Worm (Caenorhabditis elegans) whole organism, early embryonic: ENCODE results near the gene K07E8.7.

Source experiments
- aly-1 ChIP-seq: sonication (generic microtip); optimal IDR thresholded peaks from 2 replicates; lab custom pipeline; 2016; ENCODE audit warnings: missing genetic modification characterization, missing compliant biosample characterization
- ama-1 ChIP-seq: fragments of 150-350 bp; optimal IDR thresholded peaks from 2 replicates; lab custom pipeline; 2014
- ceh-36 ChIP-seq: sonication (generic microtip); optimal IDR thresholded peaks from 2 replicates; lab custom pipeline; 2016; ENCODE audit warnings: missing genetic modification characterization, inconsistent platforms, missing compliant biosample characterization
- ets-7 ChIP-seq: sonication (generic microtip); optimal IDR thresholded peaks from 2 replicates; lab custom pipeline; 2016; ENCODE audit warnings: missing genotype, missing genetic modification characterization, missing compliant biosample characterization
- hnd-1 ChIP-seq: sonication (generic microtip); optimal IDR thresholded peaks from 2 replicates; lab custom pipeline; 2016; ENCODE audit warnings: missing genetic modification characterization, missing compliant biosample characterization
- scrt-1 ChIP-seq: fragments of 200-800 bp; sonication (Bioruptor generic); IDR thresholded peaks from 2 replicates; pipeline ENCODE4 v1.3.6; 2022; ENCODE audit warnings: missing genetic modification characterization, missing compliant biosample characterization
- tbx-11 ChIP-seq: fragments of 200-800 bp; sonication (Bioruptor generic); IDR thresholded peaks from 2 replicates; pipeline ENCODE4 v1.3.6; 2022; ENCODE audit warnings: missing genetic modification characterization, missing compliant biosample characterization
- tbx-37 ChIP-seq: fragments of 200-800 bp; sonication (Bioruptor generic); conservative IDR thresholded peaks from 2 replicates; pipeline ENCODE4 v1.3.6; 2022; ENCODE audit warnings: missing genetic modification reagents, missing genetic modification characterization, missing compliant biosample characterization

DNA sequence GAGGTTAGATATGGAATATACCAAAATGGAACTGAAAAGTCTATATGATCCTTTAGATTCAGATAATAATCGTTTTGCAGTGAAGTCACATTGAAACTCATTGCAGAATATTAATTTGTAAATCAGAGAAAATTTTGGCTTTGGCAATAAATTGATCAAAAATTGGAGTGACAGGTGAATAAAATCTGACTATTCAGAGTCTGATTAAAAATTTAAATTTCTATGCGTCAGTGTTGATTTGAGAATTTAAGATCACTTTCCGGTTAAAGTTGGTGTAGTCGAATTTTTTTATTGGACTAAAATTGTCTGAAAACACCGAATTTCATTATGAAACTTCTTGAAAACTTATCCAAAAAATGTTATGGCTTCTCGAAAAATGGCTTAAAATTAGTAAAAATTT is 11.5 kb upstream of the K07E8.7 start, which contains the start of gene sri-45:
- TF ChIP-seq hnd-1 (tag; lab: Kevin White, UChicago) = no peak
- TF ChIP-seq tbx-11 (GFP tag; lab: Robert Waterston, UW) = no peak
- TF ChIP-seq scrt-1 = no peak
- TF ChIP-seq ets-7 (tag; lab: Kevin White, UChicago) = no peak
- TF ChIP-seq tbx-37 (GFP tag; lab: Robert Waterston, UW) = no peak
- TF ChIP-seq ceh-36 (tag; lab: Kevin White, UChicago) = no peak
- TF ChIP-seq ama-1 (lab: Kevin White, UChicago) = no peak
- no peak for TF ChIP-seq aly-1 (tag; lab: Kevin White, UChicago)
